Fruit fly (Drosophila melanogaster) whole organism, embryonic: ENCODE measurements around the gene Ugt35D1.
A peak's percentile ranks its signal among the peaks of the same experiment; 100 is the strongest.

ENCODE experiments used
- CG10366 ChIP-seq: fragments of 200-800 bp; sonication (Bioruptor generic); IDR thresholded peaks from 2 replicates; pipeline ENCODE4 v1.3.6; 2022; ENCODE audit warnings: missing biosample characterization, missing genetic modification characterization
- CG10565 ChIP-seq: fragments of 200-800 bp; sonication (Bioruptor generic); optimal IDR thresholded peaks from 3 replicates; lab custom pipeline; 2016; ENCODE audit warnings: missing biosample characterization, mild to moderate bottlenecking, missing genetic modification characterization
- CG10654 ChIP-seq: fragments of 200-800 bp; sonication (Bioruptor generic); optimal IDR thresholded peaks from 2 replicates; lab custom pipeline; 2016; ENCODE audit warnings: missing biosample characterization, missing genetic modification characterization
- CG11398 ChIP-seq: fragments of 200-800 bp; sonication (Bioruptor generic); optimal IDR thresholded peaks from 2 replicates; lab custom pipeline; 2016; ENCODE audit warnings: missing biosample characterization, missing genetic modification characterization
- CG12236 ChIP-seq: fragments of 200-800 bp; sonication (Bioruptor generic); optimal IDR thresholded peaks from 2 replicates; lab custom pipeline; 2016; ENCODE audit warnings: missing biosample characterization, missing genetic modification characterization
- CG13287 ChIP-seq: fragments of 200-800 bp; sonication (Bioruptor generic); IDR thresholded peaks from 2 replicates; pipeline ENCODE4 v1.3.6; 2022; ENCODE audit warnings: missing biosample characterization, missing genetic modification characterization; ENCODE audit not compliant: partially characterized antibody
- CG13624 ChIP-seq: fragments of 200-800 bp; sonication (Bioruptor generic); optimal IDR thresholded peaks from 2 replicates; lab custom pipeline; 2016; ENCODE audit warnings: missing biosample characterization, missing genetic modification characterization
- CG17385 ChIP-seq: fragments of 200-800 bp; sonication (Bioruptor generic); optimal IDR thresholded peaks from 3 replicates; lab custom pipeline; 2018; ENCODE audit warnings: missing biosample characterization, mild to moderate bottlenecking, missing genetic modification characterization
- CG31441 ChIP-seq: fragments of 200-800 bp; sonication (Bioruptor generic); IDR thresholded peaks from 2 replicates; pipeline ENCODE4 v1.3.6; 2022; ENCODE audit warnings: missing biosample characterization, missing genetic modification characterization
- CG43689 ChIP-seq: fragments of 200-800 bp; sonication (Bioruptor generic); IDR thresholded peaks from 2 replicates; pipeline ENCODE4 v1.3.6; 2022; ENCODE audit warnings: missing biosample characterization, missing genetic modification characterization
- CG6683 ChIP-seq: fragments of 200-800 bp; sonication (Bioruptor generic); optimal IDR thresholded peaks from 2 replicates; lab custom pipeline; 2017; ENCODE audit warnings: missing biosample characterization, mild to moderate bottlenecking, missing genetic modification characterization, missing genetic modification reagents
- CG7556 ChIP-seq: fragments of 200-800 bp; sonication (Bioruptor generic); optimal IDR thresholded peaks from 2 replicates; lab custom pipeline; 2017; ENCODE audit warnings: missing biosample characterization, mild to moderate bottlenecking, missing genetic modification characterization
- CG9215 ChIP-seq: fragments of 200-800 bp; sonication (Bioruptor generic); IDR thresholded peaks from 2 replicates; pipeline ENCODE4 v1.3.6; 2022; ENCODE audit warnings: missing biosample characterization, missing genetic modification characterization
- CG9817 ChIP-seq: fragments of 200-800 bp; sonication (Bioruptor generic); optimal IDR thresholded peaks from 2 replicates; lab custom pipeline; 2018; ENCODE audit warnings: missing biosample characterization, mild to moderate bottlenecking, missing genetic modification characterization, moderate library complexity
- D19A ChIP-seq: fragments of 200-800 bp; optimal IDR thresholded peaks from 3 replicates; lab custom pipeline; 2019; ENCODE audit warnings: missing biosample characterization, mild to moderate bottlenecking, missing genetic modification characterization, moderate library complexity
- Drgx ChIP-seq: fragments of 200-800 bp; sonication (Bioruptor generic); IDR thresholded peaks from 2 replicates; pipeline ENCODE4 v1.3.6; 2022; ENCODE audit warnings: missing biosample characterization, missing genetic modification characterization
- E2f1 ChIP-seq: fragments of 200-800 bp; sonication (Bioruptor generic); IDR thresholded peaks from 2 replicates; pipeline ENCODE4 v1.3.6; 2022; ENCODE audit warnings: missing biosample characterization, missing genetic modification characterization
- Ets65A ChIP-seq: fragments of 200-800 bp; sonication (Bioruptor generic); peaks from one replicate; lab custom pipeline; 2016; ENCODE audit warnings: missing biosample characterization, missing genetic modification characterization
- HLH3B ChIP-seq: fragments of 200-800 bp; sonication (Bioruptor generic); IDR thresholded peaks from 2 replicates; pipeline ENCODE4 v1.3.6; 2022; ENCODE audit warnings: missing biosample characterization, missing genetic modification characterization
- HLH54F ChIP-seq: fragments of 200-800 bp; sonication (Bioruptor generic); optimal IDR thresholded peaks from 3 replicates; lab custom pipeline; 2016; ENCODE audit warnings: missing biosample characterization, missing genetic modification characterization
- HmgZ ChIP-seq: fragments of 200-800 bp; sonication (Bioruptor generic); optimal IDR thresholded peaks from 2 replicates; lab custom pipeline; 2018; ENCODE audit warnings: missing biosample characterization, mild to moderate bottlenecking, missing genetic modification characterization
- Lhr ChIP-seq: fragments of 200-800 bp; sonication (Bioruptor generic); optimal IDR thresholded peaks from 3 replicates; lab custom pipeline; 2017; ENCODE audit warnings: mild to moderate bottlenecking, missing biosample characterization, missing genetic modification reagents, missing genetic modification characterization
- Nf-YB ChIP-seq: fragments of 200-800 bp; sonication (Bioruptor generic); optimal IDR thresholded peaks from 3 replicates; lab custom pipeline; 2019; ENCODE audit warnings: missing biosample characterization, mild to moderate bottlenecking, missing genetic modification characterization, moderate library complexity
- NfI ChIP-seq: fragments of 200-800 bp; sonication (Bioruptor generic); optimal IDR thresholded peaks from 3 replicates; lab custom pipeline; 2018; ENCODE audit warnings: missing biosample characterization, mild to moderate bottlenecking, missing genetic modification characterization, moderate library complexity
- Oaz ChIP-seq: fragments of 200-800 bp; sonication (Bioruptor generic); IDR thresholded peaks from 2 replicates; pipeline ENCODE4 v1.3.6; 2022; ENCODE audit warnings: missing biosample characterization, missing genetic modification characterization
- Opbp ChIP-seq: fragments of 200-800 bp; sonication (Bioruptor generic); IDR thresholded peaks from 3 replicates; pipeline ENCODE4 v1.3.6; 2022; ENCODE audit warnings: missing biosample characterization, missing genetic modification characterization; ENCODE audit not compliant: partially characterized antibody
- Sry-β ChIP-seq: fragments of 200-800 bp; sonication (Bioruptor generic); optimal IDR thresholded peaks from 2 replicates; lab custom pipeline; 2018; ENCODE audit warnings: missing biosample characterization, mild to moderate bottlenecking, missing genetic modification characterization, moderate library complexity
- bcd ChIP-seq: fragments of 200-800 bp; sonication (Bioruptor generic); optimal IDR thresholded peaks from 2 replicates; lab custom pipeline; 2017; ENCODE audit warnings: missing biosample characterization, mild to moderate bottlenecking, missing genetic modification characterization
- btn ChIP-seq: fragments of 200-800 bp; sonication (Bioruptor generic); optimal IDR thresholded peaks from 2 replicates; lab custom pipeline; 2016; ENCODE audit warnings: missing biosample characterization, missing genetic modification characterization
- cg ChIP-seq: fragments of 200-800 bp; sonication (Bioruptor generic); optimal IDR thresholded peaks from 3 replicates; lab custom pipeline; 2019; ENCODE audit warnings: missing biosample characterization, mild to moderate bottlenecking, missing genetic modification characterization, moderate library complexity
- corto ChIP-seq: fragments of 200-800 bp; sonication (Bioruptor generic); optimal IDR thresholded peaks from 2 replicates; lab custom pipeline; 2016; ENCODE audit warnings: missing biosample characterization, mild to moderate bottlenecking, missing genetic modification characterization, moderate library complexity
- gcm ChIP-seq: fragments of 200-800 bp; sonication (Bioruptor generic); optimal IDR thresholded peaks from 2 replicates; lab custom pipeline; 2019; ENCODE audit warnings: missing biosample characterization, mild to moderate bottlenecking, missing genetic modification characterization, moderate library complexity
- gcm2 ChIP-seq: fragments of 200-800 bp; sonication (Bioruptor generic); optimal IDR thresholded peaks from 2 replicates; lab custom pipeline; 2016; ENCODE audit warnings: missing biosample characterization, missing genetic modification characterization
- h ChIP-seq: fragments of >200 bp; optimal IDR thresholded peaks from 2 replicates; lab custom pipeline; 2017
- ind ChIP-seq: fragments of 200-800 bp; sonication (Bioruptor generic); optimal IDR thresholded peaks from 3 replicates; lab custom pipeline; 2016; ENCODE audit warnings: missing biosample characterization, missing genetic modification characterization
- kay ChIP-seq: fragments of 200-800 bp; sonication (Bioruptor generic); optimal IDR thresholded peaks from 2 replicates; lab custom pipeline; 2016; ENCODE audit warnings: missing biosample characterization, missing genetic modification characterization
- kni ChIP-seq: fragments of 200-800 bp; sonication (Bioruptor generic); optimal IDR thresholded peaks from 3 replicates; lab custom pipeline; 2017; ENCODE audit warnings: mild to moderate bottlenecking, missing biosample characterization, missing genetic modification reagents, missing genetic modification characterization
- knrl ChIP-seq: fragments of 200-800 bp; sonication (Bioruptor generic); IDR thresholded peaks from 3 replicates; pipeline ENCODE4 v1.3.6; 2022; ENCODE audit warnings: missing biosample characterization, missing genetic modification characterization; ENCODE audit not compliant: partially characterized antibody
- nerfin-2 ChIP-seq: fragments of 200-800 bp; sonication (Bioruptor generic); IDR thresholded peaks from 2 replicates; pipeline ENCODE4 v1.3.6; 2022; ENCODE audit warnings: missing biosample characterization, missing genetic modification characterization; ENCODE audit not compliant: partially characterized antibody
- pros ChIP-seq: fragments of 200-800 bp; sonication (Bioruptor generic); optimal IDR thresholded peaks from 3 replicates; lab custom pipeline; 2019; ENCODE audit warnings: missing biosample characterization, mild to moderate bottlenecking, missing genetic modification characterization, moderate library complexity
- pzg ChIP-seq: fragments of 200-800 bp; sonication (Bioruptor generic); optimal IDR thresholded peaks from 3 replicates; lab custom pipeline; 2018; ENCODE audit warnings: missing biosample characterization, mild to moderate bottlenecking, missing genetic modification characterization, moderate library complexity
- row ChIP-seq: fragments of 200-800 bp; sonication (Bioruptor generic); IDR thresholded peaks from 3 replicates; pipeline ENCODE4 v1.3.6; 2022; ENCODE audit warnings: missing biosample characterization, missing genetic modification characterization
- sens ChIP-seq: fragments of 200-800 bp; sonication (Bioruptor generic); peaks from one replicate; lab custom pipeline; 2016; ENCODE audit warnings: missing biosample characterization, missing genetic modification characterization
- slbo ChIP-seq: fragments of 200-800 bp; sonication (Bioruptor generic); IDR thresholded peaks from 2 replicates; pipeline ENCODE4 v1.3.6; 2022; ENCODE audit warnings: missing biosample characterization, missing genetic modification characterization
- sqz ChIP-seq: fragments of 200-800 bp; sonication (Bioruptor generic); optimal IDR thresholded peaks from 3 replicates; lab custom pipeline; 2018; ENCODE audit warnings: missing biosample characterization, mild to moderate bottlenecking, missing genetic modification characterization
- sr ChIP-seq: fragments of 200-800 bp; sonication (Bioruptor generic); IDR thresholded peaks from 3 replicates; pipeline ENCODE4 v1.3.6; 2022; ENCODE audit warnings: missing biosample characterization, missing genetic modification characterization
- tgo ChIP-seq: fragments of 200-800 bp; sonication (Bioruptor generic); IDR thresholded peaks from 3 replicates; pipeline ENCODE4 v1.3.6; 2022; ENCODE audit warnings: missing biosample characterization, missing genetic modification characterization
- tio ChIP-seq: fragments of 200-800 bp; sonication (Bioruptor generic); optimal IDR thresholded peaks from 2 replicates; lab custom pipeline; 2017; ENCODE audit warnings: missing biosample characterization, missing genetic modification characterization, inconsistent platforms
- trem ChIP-seq: fragments of 200-800 bp; optimal IDR thresholded peaks from 3 replicates; lab custom pipeline; 2019; ENCODE audit warnings: missing biosample characterization, mild to moderate bottlenecking, missing genetic modification characterization, moderate library complexity
- ttk ChIP-seq: fragments of 200-800 bp; sonication (Bioruptor generic); IDR thresholded peaks from 2 replicates; pipeline ENCODE4 v2.1.2; 2022; ENCODE audit warnings: missing biosample characterization, missing genetic modification characterization
- tup ChIP-seq: fragments of 200-800 bp; sonication (Bioruptor generic); optimal IDR thresholded peaks from 2 replicates; lab custom pipeline; 2016; ENCODE audit warnings: missing biosample characterization, mild to moderate bottlenecking, missing genetic modification characterization, moderate library complexity

Gene Ugt35D1

DNA sequence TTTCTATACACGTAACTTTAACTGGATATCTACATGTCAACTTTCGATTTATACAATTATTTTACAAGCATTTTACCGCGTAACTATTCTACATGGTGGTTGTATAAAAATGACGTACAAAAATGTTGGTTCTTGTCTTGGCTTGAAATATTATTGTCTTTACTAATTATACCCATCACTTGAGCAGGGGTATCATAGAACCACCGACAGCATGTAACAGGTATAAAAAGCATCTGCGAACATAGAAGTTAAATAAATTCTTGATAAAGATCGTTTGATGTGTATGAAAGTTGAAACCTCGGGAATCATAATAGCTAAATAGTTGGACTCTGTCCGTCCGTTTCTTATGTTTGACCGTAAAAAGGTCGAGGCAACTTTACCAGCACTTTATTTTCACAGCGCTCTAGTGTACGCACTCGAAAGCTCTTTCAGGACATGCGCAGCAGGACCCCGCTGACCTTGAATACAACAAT is 13.9 kb downstream of the Ugt35D1 start (continued):
- TF ChIP-seq CG7556 (GFP tag; lab: Kevin White, UChicago) (peak; percentile 59), bcd (GFP tag; lab: Kevin White, UChicago) (peak; percentile 54), btn (GFP tag; lab: Kevin White, UChicago) (no peak), Lhr (GFP tag; lab: Kevin White, UChicago) (peak; percentile 58), kay (no peak), Ets65A (GFP tag; lab: Kevin White, UChicago) (peak; percentile 90), sr (GFP tag; lab: Robert Waterston, UW) (peak; percentile 20; the same call in 1 of the 3 replicates), corto (no peak), knrl (GFP tag; lab: Robert Waterston, UW) (peak; percentile 69), HLH3B (0 out of 2 replicates have a peak, but pooled peaks have one; percentile 19), CG9817 (peak; percentile 55), sens (GFP tag; lab: Kevin White, UChicago) (peak; percentile 89), NfI (GFP tag; lab: Kevin White, UChicago) (peak; percentile 71), trem (tag; lab: Kevin White, UChicago) (no peak), Opbp (GFP tag; lab: Robert Waterston, UW) (peak; percentile 56; the same call in 2 of the 3 replicates), gcm2 (no peak), pros (GFP tag; lab: Kevin White, UChicago) (no peak), E2f1 (GFP tag; lab: Robert Waterston, UW) (0 out of 2 replicates have a peak, but pooled peaks have one; percentile 14), h (lab: Kevin White, UChicago) (no peak), CG12236 (GFP tag; lab: Kevin White, UChicago) (no peak), CG11398 (GFP tag; lab: Kevin White, UChicago) (peak; percentile 50), slbo (GFP tag; lab: Robert Waterston, UW) (peak; percentile 78), HmgZ (tag; lab: Kevin White, UChicago) (peak; percentile 68), HLH54F (GFP tag; lab: Kevin White, UChicago) (peak; percentile 76), CG10565 (GFP tag; lab: Kevin White, UChicago) (no peak), kni (GFP tag; lab: Kevin White, UChicago) (no peak), Drgx (peak; percentile 67), gcm (GFP tag; lab: Kevin White, UChicago) (no peak), CG17385 (GFP tag; lab: Kevin White, UChicago) (peak; percentile 37), Oaz (GFP tag; lab: Robert Waterston, UW) (peak; percentile 42; the same call in 1 of the 2 replicates), CG43689 (GFP tag; lab: Robert Waterston, UW) (no peak), CG6683 (no peak), tio (GFP tag; lab: Kevin White, UChicago) (no peak), CG31441 (GFP tag; lab: Robert Waterston, UW) (peak; percentile 45; the same call in 1 of the 2 replicates), ttk (GFP tag; lab: Robert Waterston, UW) (peak; percentile 45), Sry-β (GFP tag; lab: Kevin White, UChicago) (no peak), CG13624 (GFP tag; lab: Kevin White, UChicago) (no peak), pzg (peak; percentile 14), tgo (GFP tag; lab: Robert Waterston, UW) (peak; percentile 30; the same call in 1 of the 3 replicates), tup (no peak), cg (GFP tag; lab: Kevin White, UChicago) (no peak), nerfin-2 (GFP tag; lab: Robert Waterston, UW) (no peak), ind (GFP tag; lab: Kevin White, UChicago) (peak; percentile 2), Nf-YB (GFP tag; lab: Kevin White, UChicago) (no peak), sqz (GFP tag; lab: Kevin White, UChicago) (no peak), CG10366 (peak; percentile 43), CG10654 (GFP tag; lab: Kevin White, UChicago) (no peak), CG9215 (GFP tag; lab: Robert Waterston, UW) (0 out of 2 replicates have a peak, but pooled peaks have one; percentile 20), row (GFP tag; lab: Robert Waterston, UW) (peak; percentile 72), CG13287 (peak; percentile 17; the same call in 1 of the 2 replicates), D19A (tag; lab: Kevin White, UChicago) (no peak)
